Fruit fly (Drosophila melanogaster) whole organism, pupa: Measurements from ENCODE around the gene RpS10a.

Source experiments
- CG10348 ChIP-seq: fragments of 200-800 bp; sonication (Bioruptor generic); IDR thresholded peaks from 2 replicates; pipeline ENCODE4 v1.3.6; 2022; ENCODE audit warnings: missing biosample characterization, missing genetic modification characterization
- CG12605 ChIP-seq: fragments of 200-800 bp; sonication (Bioruptor generic); IDR thresholded peaks from 2 replicates; pipeline ENCODE4 v1.3.6; 2022; ENCODE audit warnings: missing biosample characterization, missing genetic modification characterization
- CG13204 ChIP-seq: fragments of 200-800 bp; sonication (Bioruptor generic); optimal IDR thresholded peaks from 2 replicates; lab custom pipeline; 2018; ENCODE audit warnings: missing biosample characterization, mild to moderate bottlenecking, missing genetic modification characterization, moderate library complexity
- CG14655 ChIP-seq: fragments of 200-800 bp; sonication (Bioruptor generic); optimal IDR thresholded peaks from 3 replicates; lab custom pipeline; 2017; ENCODE audit warnings: mild to moderate bottlenecking, missing biosample characterization, missing genetic modification reagents, missing genetic modification characterization
- CG32121 ChIP-seq: fragments of 200-800 bp; sonication (Bioruptor generic); IDR thresholded peaks from 2 replicates; pipeline ENCODE4 v1.3.6; 2022; ENCODE audit warnings: missing biosample characterization, missing genetic modification characterization
- CG34367 ChIP-seq: fragments of 200-800 bp; sonication (Bioruptor generic); optimal IDR thresholded peaks from 2 replicates; lab custom pipeline; 2018; ENCODE audit warnings: missing biosample characterization, mild to moderate bottlenecking, missing genetic modification characterization
- CG4496 ChIP-seq: fragments of 200-800 bp; sonication (Bioruptor generic); IDR thresholded peaks from 3 replicates; pipeline ENCODE4 v1.3.6; 2022; ENCODE audit warnings: missing biosample characterization, missing genetic modification characterization
- CG8159 ChIP-seq: fragments of 200-800 bp; sonication (Bioruptor generic); optimal IDR thresholded peaks from 3 replicates; lab custom pipeline; 2018; ENCODE audit warnings: missing biosample characterization, mild to moderate bottlenecking, missing genetic modification characterization, moderate library complexity
- EcR ChIP-seq: fragments of 200-800 bp; sonication (Bioruptor generic); optimal IDR thresholded peaks from 3 replicates; lab custom pipeline; 2019; ENCODE audit warnings: missing biosample characterization, missing genetic modification characterization, mild to moderate bottlenecking, moderate library complexity, missing genetic modification reagents
- Ets98B ChIP-seq: fragments of 200-800 bp; sonication (Bioruptor generic); IDR thresholded peaks from 2 replicates; pipeline ENCODE4 v1.3.6; 2022; ENCODE audit warnings: missing biosample characterization, missing genetic modification characterization
- Pif1A ChIP-seq: fragments of 200-800 bp; sonication (Bioruptor generic); optimal IDR thresholded peaks from 3 replicates; lab custom pipeline; 2016; ENCODE audit warnings: missing biosample characterization, missing genetic modification characterization
- fd96Ca ChIP-seq: fragments of 200-800 bp; sonication (Bioruptor generic); IDR thresholded peaks from 3 replicates; pipeline ENCODE4 v1.3.6; 2022; ENCODE audit warnings: missing biosample characterization, missing genetic modification characterization
- gl ChIP-seq: fragments of 200-800 bp; sonication (Bioruptor generic); optimal IDR thresholded peaks from 2 replicates; lab custom pipeline; 2018; ENCODE audit warnings: missing biosample characterization, mild to moderate bottlenecking, missing genetic modification characterization
- rn ChIP-seq: fragments of 200-800 bp; sonication (Bioruptor generic); IDR thresholded peaks from 2 replicates; pipeline ENCODE4 v1.3.6; 2022; ENCODE audit warnings: missing biosample characterization, missing genetic modification characterization

dm6 chr3R:27692645-27693307 lies 40.2 kb downstream of the RpS10a start:
- TF ChIP-seq CG8159 (tag; lab: Kevin White, UChicago) (no peak), gl (no peak), EcR (GFP tag; lab: Kevin White, UChicago) (peak; percentile 85), CG10348 (GFP tag; lab: Robert Waterston, UW) (no peak), CG34367 (tag; lab: Kevin White, UChicago) (no peak), rn (no peak), CG32121 (no peak), Pif1A (no peak), CG13204 (GFP tag; lab: Kevin White, UChicago) (peak; percentile 52), fd96Ca (no peak), Ets98B (GFP tag; lab: Robert Waterston, UW) (no peak), CG14655 (GFP tag; lab: Kevin White, UChicago) (no peak), CG12605 (GFP tag; lab: Robert Waterston, UW) (no peak), CG4496 (no peak)
